Fruit fly (Drosophila melanogaster) whole organism: ENCODE measurements around the gene Mrgn1.

Source experiments
- CG8478 ChIP-seq: fragments of >200 bp; optimal IDR thresholded peaks from 2 replicates; lab custom pipeline; 2018; ENCODE audit warnings: inconsistent platforms
- pan ChIP-seq: fragments of >200 bp; optimal IDR thresholded peaks from 2 replicates; lab custom pipeline; 2017
- psq ChIP-seq: fragments of >200 bp; optimal IDR thresholded peaks from 2 replicates; lab custom pipeline; 2017
- usp ChIP-seq: fragments of >200 bp; optimal IDR thresholded peaks from 2 replicates; lab custom pipeline; 2017; ENCODE audit warnings: missing biosample characterization, missing genetic modification characterization, mixed read lengths

DNA sequence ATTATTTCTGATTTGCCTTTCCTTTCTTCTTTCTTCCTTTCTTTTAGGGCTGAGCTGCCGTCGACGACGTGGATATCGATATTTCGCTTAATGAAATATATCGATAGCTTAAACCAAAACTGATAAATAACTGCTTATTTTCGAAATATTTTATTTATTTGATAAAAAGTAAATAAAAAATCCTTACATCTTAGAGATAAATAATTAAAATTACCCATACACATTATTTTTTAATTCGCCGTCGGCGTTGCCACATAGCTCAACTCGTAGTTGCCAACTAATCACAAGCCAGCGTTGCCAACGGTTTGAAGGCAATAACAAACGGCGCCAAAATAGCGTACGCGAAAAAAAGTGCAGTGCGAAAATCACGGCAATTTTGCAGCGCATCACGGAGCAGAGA, at the start of gene Mrgn1, which contains the start of gene mus101:
- TF ChIP-seq psq (lab: Kevin White, UChicago) (no peak), usp (no peak), CG8478 (lab: Kevin White, UChicago) (no peak), pan (no peak)
